Fruit fly (Drosophila melanogaster): Measurements from ENCODE around the gene heix.

Gene heix

dm6 chr2L:16263723-16264122 lies 35.9 kb downstream of the heix start:
- TF ChIP-seq CG8632 (GFP tag; optimal IDR thresholded peaks at IDR 0.05) = no peak
- no peak for TF ChIP-seq CG11902 (GFP tag; optimal IDR thresholded peaks at IDR 0.05)
- no peak for TF ChIP-seq CG10669 (GFP tag; optimal IDR thresholded peaks at IDR 0.05)

DNA sequence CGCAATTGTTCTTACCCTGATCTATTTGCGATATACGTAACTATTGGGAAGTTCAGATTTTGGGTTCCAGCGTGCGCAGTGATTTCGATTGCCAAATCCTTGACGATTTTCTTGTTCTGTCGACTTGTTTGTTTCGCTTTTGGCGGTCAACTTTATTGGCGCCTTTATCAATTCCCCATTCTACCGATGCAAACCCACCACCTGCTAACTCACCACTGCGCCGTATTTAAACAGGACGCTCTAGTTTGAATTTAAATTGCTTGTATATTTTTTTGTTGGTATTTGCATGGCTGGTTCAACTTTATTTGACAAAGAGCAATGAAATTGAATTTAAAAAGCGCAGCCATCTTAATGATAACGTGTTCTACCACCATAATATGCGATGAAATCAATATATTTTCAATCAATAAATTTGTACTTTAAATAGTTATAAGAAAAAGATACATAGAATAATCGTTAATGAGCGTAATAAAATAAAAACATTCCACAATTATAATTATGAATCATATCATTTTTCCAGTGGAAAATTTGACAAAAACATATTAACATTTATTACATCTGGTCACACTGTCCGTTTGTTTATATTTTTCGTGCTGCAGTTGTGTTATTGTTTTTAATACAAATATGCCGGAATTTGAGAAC lies 38.0 kb downstream of the heix start, which contains the start of the genes twe and CG4935:
twe (minus strand) TSS at position 302 of the 642 bp plus-strand sequence.
CG4935 (plus strand) TSS at position 566 of the 642 bp plus-strand sequence.
- TF ChIP-seq CG10631 (GFP tag; optimal IDR thresholded peaks at IDR 0.05) (peak; percentile 15), Hr4 (GFP tag; optimal IDR thresholded peaks at IDR 0.05) (peak; percentile 71), OdsH (GFP tag; optimal IDR thresholded peaks at IDR 0.05) (peak; percentile 42), CG10669 (GFP tag; optimal IDR thresholded peaks at IDR 0.05) (no peak), net (GFP tag; optimal IDR thresholded peaks at IDR 0.05) (peak; percentile 46), achi (GFP tag; optimal IDR thresholded peaks at IDR 0.05) (peak; percentile 61), salr (GFP tag; optimal IDR thresholded peaks at IDR 0.05) (peak in 1 of 2 experiments; percentile 51), Met (GFP tag; optimal IDR thresholded peaks at IDR 0.05) (no peak), CG3919 (GFP tag; optimal IDR thresholded peaks at IDR 0.05) (no peak), Eip78C (GFP tag) (peak; percentile 55), CG6276 (GFP tag; optimal IDR thresholded peaks at IDR 0.05) (no peak), Sox14 (GFP tag; optimal IDR thresholded peaks at IDR 0.05) (peak; percentile 35), CG11294 (GFP tag; IDR thresholded peaks at IDR 0.05) (no peak), fkh (GFP tag; optimal IDR thresholded peaks at IDR 0.05) (peak; percentile 5)

DNA sequence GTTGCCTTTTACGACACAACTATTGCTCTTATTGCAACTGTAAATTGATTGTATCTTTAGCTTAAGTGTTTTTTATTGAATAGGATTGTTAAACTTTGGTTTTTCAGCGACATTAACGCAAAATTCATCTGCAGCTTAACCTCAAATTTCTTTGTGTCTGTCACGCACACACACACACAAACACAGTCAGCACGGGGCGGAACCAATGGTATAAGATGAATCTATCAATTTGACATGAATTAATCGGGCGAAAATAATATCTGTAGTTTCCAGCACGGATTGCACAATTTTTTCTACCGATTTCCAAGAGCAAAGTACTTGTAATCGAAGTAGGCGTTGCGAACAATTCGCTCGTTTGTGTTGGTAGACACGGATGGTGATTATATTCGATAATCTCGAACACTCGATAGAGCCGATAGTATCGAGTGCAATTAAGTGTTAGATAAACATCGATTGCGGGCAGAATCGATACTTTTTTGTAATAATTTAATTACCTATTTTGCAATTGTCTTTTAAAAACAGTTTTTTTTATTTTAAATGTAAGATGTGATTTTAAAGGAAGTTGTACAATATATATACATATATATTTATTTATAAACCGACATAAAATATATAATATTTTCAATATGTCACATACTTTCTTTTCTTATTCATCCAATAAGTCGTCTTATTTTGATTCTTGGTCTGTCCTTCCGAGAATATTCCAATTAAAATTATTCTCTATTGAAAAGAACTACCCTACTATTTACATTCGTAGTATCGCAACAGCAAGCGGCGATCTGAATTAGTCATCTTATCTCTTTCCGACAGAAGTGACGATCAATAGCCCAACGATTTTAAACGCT lies 42.2 kb downstream of the heix start, which contains the start of the genes PRL-1 and EndoGI:
PRL-1 (minus strand) TSS at position 380 of the 845 bp plus-strand sequence.
EndoGI (plus strand) TSS at position 462 of the 845 bp plus-strand sequence.
- TF ChIP-seq CG7368 (GFP tag; optimal IDR thresholded peaks at IDR 0.05) (peak; percentile 65), CG3919 (GFP tag; optimal IDR thresholded peaks at IDR 0.05) (peak; percentile 70), CG10631 (GFP tag; optimal IDR thresholded peaks at IDR 0.05) (peak; percentile 77), dsx (GFP tag; optimal IDR thresholded peaks at IDR 0.05; ENCODE audit: poor library complexity, severe bottlenecking) (peak; percentile 79), CG8119 (GFP tag; IDR thresholded peaks at IDR 0.05) (peak; percentile 92), CG4318 (GFP tag; optimal IDR thresholded peaks at IDR 0.05) (no peak), OdsH (GFP tag; optimal IDR thresholded peaks at IDR 0.05) (peak; percentile 72), CG15336 (GFP tag; IDR thresholded peaks at IDR 0.05) (peak; percentile 93), Gug (GFP tag; IDR thresholded peaks at IDR 0.05) (no peak; the same call in 1 of the 2 replicates), CG32006 (GFP tag; optimal IDR thresholded peaks at IDR 0.05) (peak; percentile 68), CG8632 (GFP tag; optimal IDR thresholded peaks at IDR 0.05) (peak; percentile 85), CG31627 (GFP tag; optimal IDR thresholded peaks at IDR 0.05) (peak; percentile 28), Sox15 (GFP tag; optimal IDR thresholded peaks at IDR 0.05) (peak; percentile 31), Hr4 (GFP tag; optimal IDR thresholded peaks at IDR 0.05) (peak; percentile 69), Ets96B (tag; optimal IDR thresholded peaks at IDR 0.05) (peak; percentile 81), Sox14 (GFP tag; optimal IDR thresholded peaks at IDR 0.05) (peak; percentile 68), topi (GFP tag; optimal IDR thresholded peaks at IDR 0.05) (peak; percentile 41), fd85E (GFP tag; optimal IDR thresholded peaks at IDR 0.05) (no peak), CG6163 (GFP tag; IDR thresholded peaks at IDR 0.05) (peak; percentile 93), salr (GFP tag; optimal IDR thresholded peaks at IDR 0.05) (peak in 1 of 2 experiments; percentile 76), dac (GFP tag; optimal IDR thresholded peaks at IDR 0.05) (no peak), CG1621 (tag; optimal IDR thresholded peaks at IDR 0.05) (peak; percentile 2), CG6792 (GFP tag; optimal IDR thresholded peaks at IDR 0.05) (peak; percentile 74), CG9139 (GFP tag; optimal IDR thresholded peaks at IDR 0.05) (peak; percentile 68), Hr38 (GFP tag; optimal IDR thresholded peaks at IDR 0.05) (no peak), CG6854 (GFP tag; optimal IDR thresholded peaks at IDR 0.05) (no peak), lz (GFP tag; optimal IDR thresholded peaks at IDR 0.05) (peak; percentile 34), Hr39 (GFP tag; optimal IDR thresholded peaks at IDR 0.05) (no peak), net (GFP tag; optimal IDR thresholded peaks at IDR 0.05) (peak; percentile 79), CG16779 (tag; optimal IDR thresholded peaks at IDR 0.05) (no peak), CG10669 (GFP tag; optimal IDR thresholded peaks at IDR 0.05) (peak; percentile 61), CG3032 (tag; optimal IDR thresholded peaks at IDR 0.05) (peak; percentile 79), Lpt (GFP tag; optimal IDR thresholded peaks at IDR 0.05) (peak; percentile 45), CG6808 (GFP tag; optimal IDR thresholded peaks at IDR 0.05) (peak; percentile 56), Smox (GFP tag; optimal IDR thresholded peaks at IDR 0.05) (peak; percentile 36), Blimp-1 (GFP tag; optimal IDR thresholded peaks at IDR 0.05) (peak; percentile 39), fkh (GFP tag; optimal IDR thresholded peaks at IDR 0.05) (peak; percentile 58)

Data from whole organism, prepupa.